Worm (Caenorhabditis elegans) whole organism, L1 larva: ENCODE measurements around the gene srh-240.

Experiments
- F16B12.6 ChIP-seq: fragments of 150-350 bp; optimal IDR thresholded peaks from 2 replicates; lab custom pipeline; 2014; ENCODE audit warnings: missing biosample characterization, missing genetic modification characterization
- aha-1 ChIP-seq: fragments of 150-350 bp; optimal IDR thresholded peaks from 2 replicates; lab custom pipeline; 2014; ENCODE audit warnings: missing biosample characterization, missing genetic modification characterization
- ceh-63 ChIP-seq: fragments of 200-800 bp; sonication (Bioruptor generic); optimal IDR thresholded peaks from 2 replicates; lab custom pipeline; 2018; ENCODE audit warnings: mild to moderate bottlenecking, missing genetic modification characterization, missing compliant biosample characterization
- ceh-8 ChIP-seq: fragments of 200-800 bp; sonication (Bioruptor generic); optimal IDR thresholded peaks from 2 replicates; lab custom pipeline; 2018; ENCODE audit warnings: mild to moderate bottlenecking, missing genetic modification characterization, moderate library complexity, missing compliant biosample characterization
- ceh-82 ChIP-seq, 3 experiments: fragments of 150-350 bp in 1 of 3; sonication (generic microtip) in 2 of 3; optimal IDR thresholded peaks; 2 replicates each; lab custom pipeline; 2014 to 2017; ENCODE audit warnings: missing biosample characterization in 3 of 3, missing genetic modification characterization in 3 of 3
- ceh-90 ChIP-seq: sonication (generic microtip); optimal IDR thresholded peaks from 2 replicates; lab custom pipeline; 2016; ENCODE audit warnings: missing genetic modification characterization, missing compliant biosample characterization
- ces-1 ChIP-seq: fragments of 150-350 bp; optimal IDR thresholded peaks from 2 replicates; lab custom pipeline; 2014; ENCODE audit warnings: missing biosample characterization, missing genetic modification reagents, missing genetic modification characterization
- efl-1 ChIP-seq, 4 experiments: fragments of 150-350 bp; optimal IDR thresholded peaks in 3 of 4; peaks in 1 of 4; 1 replicate in 1 of 4; 2 replicates in 3 of 4; lab custom pipeline; 2014; ENCODE audit warnings: missing biosample characterization in 2 of 4, missing genetic modification characterization in 2 of 4, missing genetic modification reagents in 2 of 4
- egl-27 ChIP-seq, 2 experiments: fragments of 150-350 bp in 1 of 2; sonication (generic microtip); optimal IDR thresholded peaks; 3 replicates each; lab custom pipeline; 2017 to 2018; ENCODE audit warnings: missing biosample characterization in 2 of 2, missing genetic modification characterization in 2 of 2, missing genetic modification reagents in 2 of 2
- elt-2 ChIP-seq: sonication (generic microtip); optimal IDR thresholded peaks from 2 replicates; lab custom pipeline; 2016; ENCODE audit warnings: missing genetic modification characterization, mild to moderate bottlenecking, inconsistent platforms, missing compliant biosample characterization, missing genetic modification reagents
- grh-1 ChIP-seq: fragments of 200-800 bp; sonication (Bioruptor generic); IDR thresholded peaks from 2 replicates; pipeline ENCODE4 v1.3.6; 2022; ENCODE audit warnings: missing genetic modification reagents, missing genetic modification characterization, missing compliant biosample characterization
- hlh-4 ChIP-seq: sonication (generic microtip); optimal IDR thresholded peaks from 2 replicates; lab custom pipeline; 2016; ENCODE audit warnings: mild to moderate bottlenecking, missing genetic modification characterization, missing compliant biosample characterization
- hpl-2 ChIP-seq: fragments of 150-350 bp; optimal IDR thresholded peaks from 2 replicates; lab custom pipeline; 2014; ENCODE audit warnings: missing biosample characterization, missing genetic modification reagents, missing genetic modification characterization
- isw-1 ChIP-seq: fragments of 200-800 bp; sonication (Bioruptor generic); IDR thresholded peaks from 2 replicates; pipeline ENCODE4 v1.3.6; 2022; ENCODE audit warnings: missing genetic modification characterization, missing compliant biosample characterization
- jun-1 ChIP-seq: fragments of 150-350 bp; optimal IDR thresholded peaks from 2 replicates; lab custom pipeline; 2014; ENCODE audit warnings: missing biosample characterization, missing genetic modification reagents, missing genetic modification characterization
- lin-13 ChIP-seq: fragments of 150-350 bp; optimal IDR thresholded peaks from 2 replicates; lab custom pipeline; 2014; ENCODE audit warnings: missing biosample characterization, missing genetic modification reagents, missing genetic modification characterization
- lin-15B ChIP-seq: fragments of 150-350 bp; sonication (generic microtip); optimal IDR thresholded peaks from 3 replicates; lab custom pipeline; 2014; ENCODE audit warnings: missing biosample characterization, missing genetic modification characterization
- mab-9 ChIP-seq: fragments of 200-800 bp; sonication (Bioruptor generic); IDR thresholded peaks from 2 replicates; pipeline ENCODE4 v1.3.6; 2022; ENCODE audit warnings: missing genetic modification reagents, missing genetic modification characterization, missing compliant biosample characterization
- mdl-1 ChIP-seq, 2 experiments: fragments of 150-350 bp; optimal IDR thresholded peaks; 2 replicates each; lab custom pipeline; 2014 to 2017; ENCODE audit warnings: missing biosample characterization in 2 of 2, missing genetic modification characterization in 2 of 2, inconsistent platforms in 1 of 2
- mef-2 ChIP-seq: fragments of 150-350 bp; optimal IDR thresholded peaks from 2 replicates; lab custom pipeline; 2014; ENCODE audit warnings: missing biosample characterization, missing genetic modification characterization
- nhr-19 ChIP-seq: fragments of 200-800 bp; sonication (Bioruptor generic); conservative IDR thresholded peaks from 2 replicates; pipeline ENCODE4 v1.3.6; 2022; ENCODE audit warnings: missing genetic modification characterization, missing compliant biosample characterization
- nhr-237 ChIP-seq: fragments of 150-350 bp; optimal IDR thresholded peaks from 2 replicates; lab custom pipeline; 2014; ENCODE audit warnings: missing biosample characterization, missing genetic modification characterization
- nhr-47 ChIP-seq: sonication (generic microtip); optimal IDR thresholded peaks from 2 replicates; lab custom pipeline; 2016; ENCODE audit warnings: mild to moderate bottlenecking, missing genetic modification characterization, moderate library complexity, missing compliant biosample characterization
- nhr-76 ChIP-seq: sonication (generic microtip); optimal IDR thresholded peaks from 2 replicates; lab custom pipeline; 2017; ENCODE audit warnings: missing biosample characterization, missing genetic modification characterization
- nhr-77 ChIP-seq: fragments of 150-350 bp; optimal IDR thresholded peaks from 2 replicates; lab custom pipeline; 2014; ENCODE audit warnings: missing biosample characterization, missing genetic modification characterization
- nhr-85 ChIP-seq: sonication (generic microtip); peaks from one replicate; lab custom pipeline; 2016; ENCODE audit warnings: missing genetic modification characterization, inconsistent platforms, missing compliant biosample characterization
- nhr-90 ChIP-seq: sonication (generic microtip); optimal IDR thresholded peaks from 2 replicates; lab custom pipeline; 2016; ENCODE audit warnings: mild to moderate bottlenecking, missing genetic modification characterization, missing compliant biosample characterization; ENCODE audit not compliant: poor library complexity
- pqm-1 ChIP-seq: sonication (generic microtip); optimal IDR thresholded peaks from 3 replicates; lab custom pipeline; 2017; ENCODE audit warnings: missing biosample characterization, missing genetic modification characterization
- snpc-4 ChIP-seq: fragments of 150-350 bp; optimal IDR thresholded peaks from 2 replicates; lab custom pipeline; 2014; ENCODE audit warnings: missing biosample characterization, missing genetic modification characterization
- snu-23 ChIP-seq: sonication (generic microtip); optimal IDR thresholded peaks from 2 replicates; lab custom pipeline; 2016; ENCODE audit warnings: missing genetic modification characterization, missing compliant biosample characterization
- sox-4 ChIP-seq: sonication (generic microtip); optimal IDR thresholded peaks from 2 replicates; lab custom pipeline; 2016; ENCODE audit warnings: missing genetic modification characterization, missing compliant biosample characterization
- sptf-1 ChIP-seq: fragments of 150-350 bp; optimal IDR thresholded peaks from 2 replicates; lab custom pipeline; 2014; ENCODE audit warnings: missing biosample characterization, missing genetic modification characterization
- sup-37 ChIP-seq: fragments of 200-800 bp; sonication (Bioruptor generic); optimal IDR thresholded peaks from 2 replicates; lab custom pipeline; 2018; ENCODE audit warnings: mild to moderate bottlenecking, missing genetic modification characterization, missing compliant biosample characterization
- swsn-7 ChIP-seq: sonication (generic microtip); optimal IDR thresholded peaks from 2 replicates; lab custom pipeline; 2016; ENCODE audit warnings: missing genetic modification characterization, missing compliant biosample characterization
- tbx-2 ChIP-seq: sonication (generic microtip); optimal IDR thresholded peaks from 2 replicates; lab custom pipeline; 2016; ENCODE audit warnings: missing genetic modification characterization, missing compliant biosample characterization
- xbp-1 ChIP-seq: sonication (generic microtip); optimal IDR thresholded peaks from 2 replicates; lab custom pipeline; 2016; ENCODE audit warnings: missing genetic modification characterization, missing compliant biosample characterization
- zip-4 ChIP-seq: fragments of 200-800 bp; sonication (Bioruptor generic); optimal IDR thresholded peaks from 2 replicates; lab custom pipeline; 2018; ENCODE audit warnings: mild to moderate bottlenecking, missing genetic modification characterization, moderate library complexity, missing compliant biosample characterization

Gene srh-240

ce11 chrV:2848290-2848937 lies 16.6 kb upstream of the srh-240 start, which contains the start of gene srj-49:
TSS of gene srj-49 (minus strand) at chrV:2848340.
- TF ChIP-seq ceh-8 (GFP tag; lab: Kevin White, UChicago) (no peak), elt-2 (tag; lab: Kevin White, UChicago) (peak; percentile 96)

- TF ChIP-seq elt-2 (tag; lab: Kevin White, UChicago) (peak; percentile 54), nhr-85 (tag; lab: Kevin White, UChicago) (peak; percentile 21), ces-1 (GFP tag; lab: Kevin White, UChicago) (no peak)
- TF ChIP-seq, all 84 proteins: peak for 2
Measured at ce11 chrV:2849071-2849470, 15.9 kb upstream of the srh-240 start, which contains the start of gene ugt-53. TSS of gene ugt-53 (plus strand) at chrV:2849343.

ce11 chrV:2855473-2855872 lies 9.5 kb upstream of the srh-240 start, which contains the start of gene srj-57:
TSS of gene srj-57 (minus strand) at chrV:2855573.
- no peak for TF ChIP-seq lin-13 (GFP tag; lab: Kevin White, UChicago)
- TF ChIP-seq mef-2 (tag; lab: Kevin White, UChicago), result no peak
- TF ChIP-seq lin-15B (tag; lab: Kevin White, UChicago), result no peak
- TF ChIP-seq nhr-237, result no peak
- no peak for TF ChIP-seq ceh-63 (GFP tag; lab: Kevin White, UChicago)
- TF ChIP-seq ceh-90 (tag; lab: Kevin White, UChicago), result no peak
- TF ChIP-seq jun-1, result no peak
- TF ChIP-seq mdl-1 (tag; optimal IDR thresholded peaks at IDR 0.05; lab: Kevin White, UChicago), result no peak
- no peak for TF ChIP-seq nhr-19 (GFP tag; lab: Robert Waterston, UW)
- TF ChIP-seq sox-4 (tag; lab: Kevin White, UChicago), result no peak
- no peak for TF ChIP-seq mab-9 (GFP tag; lab: Robert Waterston, UW)
- no peak for TF ChIP-seq nhr-77 (tag; lab: Kevin White, UChicago)
- TF ChIP-seq snpc-4 (tag; lab: Kevin White, UChicago), result no peak
- no peak for TF ChIP-seq swsn-7 (tag; lab: Kevin White, UChicago)
- no peak for TF ChIP-seq ceh-82 (tag; optimal IDR thresholded peaks at IDR 0.05; lab: Kevin White, UChicago)
- TF ChIP-seq efl-1 (optimal IDR thresholded peaks at IDR 0.05; lab: Kevin White, UChicago), result no peak
- no peak for TF ChIP-seq efl-1 (GFP tag; optimal IDR thresholded peaks at IDR 0.05 in 1 of 2; lab: Kevin White, UChicago)
- TF ChIP-seq nhr-90, result no peak
- TF ChIP-seq hpl-2, result no peak
- TF ChIP-seq tbx-2, result no peak
- TF ChIP-seq F16B12.6 (tag; lab: Kevin White, UChicago), result no peak
- TF ChIP-seq, all 84 proteins: peak for 0

ce11 chrV:2857842-2858241 lies 7.2 kb upstream of the srh-240 start, which contains the start of gene srj-55:
TSS of gene srj-55 (minus strand) at chrV:2857942.
- TF ChIP-seq nhr-47 (no peak), ceh-82 (tag; optimal IDR thresholded peaks at IDR 0.05; lab: Kevin White, UChicago) (no peak), nhr-19 (GFP tag; lab: Robert Waterston, UW) (no peak), hpl-2 (no peak), ceh-8 (GFP tag; lab: Kevin White, UChicago) (no peak), sptf-1 (tag; lab: Kevin White, UChicago) (no peak), sup-37 (GFP tag; lab: Kevin White, UChicago) (no peak), isw-1 (GFP tag; lab: Robert Waterston, UW) (no peak), aha-1 (tag; lab: Kevin White, UChicago) (no peak), pqm-1 (tag; lab: Kevin White, UChicago) (no peak), egl-27 (tag; optimal IDR thresholded peaks at IDR 0.05; lab: Kevin White, UChicago) (no peak)

- TF ChIP-seq mef-2 (tag; lab: Kevin White, UChicago) (no peak), snu-23 (GFP tag; lab: Kevin White, UChicago) (no peak), nhr-76 (tag; lab: Kevin White, UChicago) (no peak), F16B12.6 (tag; lab: Kevin White, UChicago) (no peak), grh-1 (GFP tag; lab: Robert Waterston, UW) (no peak), xbp-1 (tag; lab: Kevin White, UChicago) (no peak), lin-13 (GFP tag; lab: Kevin White, UChicago) (no peak), hlh-4 (no peak), zip-4 (no peak)
Measured at ce11 chrV:2859738-2860137, 5.3 kb upstream of the srh-240 start, which contains the start of gene srj-54. TSS of gene srj-54 (minus strand) at chrV:2859838.
